Worm (Caenorhabditis elegans) whole organism, early embryonic: ENCODE results near the gene C39B10.1.

ENCODE experiments used
- B0310.2 ChIP-seq: sonication (generic microtip); optimal IDR thresholded peaks from 2 replicates; lab custom pipeline; 2016; ENCODE audit warnings: mild to moderate bottlenecking, missing genetic modification characterization, missing compliant biosample characterization
- F13C5.2 ChIP-seq: sonication (generic microtip); optimal IDR thresholded peaks from 2 replicates; lab custom pipeline; 2017; ENCODE audit warnings: mild to moderate bottlenecking, missing genetic modification characterization, inconsistent platforms, missing compliant biosample characterization
- aly-1 ChIP-seq: sonication (generic microtip); optimal IDR thresholded peaks from 2 replicates; lab custom pipeline; 2016; ENCODE audit warnings: missing genetic modification characterization, missing compliant biosample characterization
- ama-1 ChIP-seq: fragments of 150-350 bp; optimal IDR thresholded peaks from 2 replicates; lab custom pipeline; 2014
- ceh-13 ChIP-seq: fragments of 200-800 bp; sonication (Bioruptor generic); optimal IDR thresholded peaks from 2 replicates; lab custom pipeline; 2018; ENCODE audit warnings: mild to moderate bottlenecking, missing genetic modification characterization, missing compliant biosample characterization
- ceh-36 ChIP-seq: sonication (generic microtip); optimal IDR thresholded peaks from 2 replicates; lab custom pipeline; 2016; ENCODE audit warnings: missing genetic modification characterization, inconsistent platforms, missing compliant biosample characterization
- ets-7 ChIP-seq: sonication (generic microtip); optimal IDR thresholded peaks from 2 replicates; lab custom pipeline; 2016; ENCODE audit warnings: missing genotype, missing genetic modification characterization, missing compliant biosample characterization
- flt-1 ChIP-seq: fragments of 200-800 bp; sonication (Bioruptor generic); IDR thresholded peaks from 2 replicates; pipeline ENCODE4 v1.3.6; 2022; ENCODE audit warnings: missing genetic modification characterization, missing compliant biosample characterization
- hmbx-1 ChIP-seq: sonication (generic microtip); optimal IDR thresholded peaks from 2 replicates; lab custom pipeline; 2016; ENCODE audit warnings: mild to moderate bottlenecking, missing genetic modification characterization, missing compliant biosample characterization
- hmg-4 ChIP-seq: fragments of 200-800 bp; sonication (Bioruptor generic); optimal IDR thresholded peaks from 2 replicates; lab custom pipeline; 2018; ENCODE audit warnings: mild to moderate bottlenecking, missing genetic modification characterization, missing compliant biosample characterization
- hnd-1 ChIP-seq: sonication (generic microtip); optimal IDR thresholded peaks from 2 replicates; lab custom pipeline; 2016; ENCODE audit warnings: missing genetic modification characterization, missing compliant biosample characterization
- pes-1 ChIP-seq: fragments of 200-800 bp; sonication (Bioruptor generic); IDR thresholded peaks from 2 replicates; pipeline ENCODE4 v1.3.6; 2022; ENCODE audit warnings: missing genetic modification reagents, missing genetic modification characterization, missing compliant biosample characterization
- scrt-1 ChIP-seq: fragments of 200-800 bp; sonication (Bioruptor generic); IDR thresholded peaks from 2 replicates; pipeline ENCODE4 v1.3.6; 2022; ENCODE audit warnings: missing genetic modification characterization, missing compliant biosample characterization
- sea-1 ChIP-seq: fragments of 200-800 bp; sonication (Bioruptor generic); conservative IDR thresholded peaks from 2 replicates; pipeline ENCODE4 v1.3.6; 2022; ENCODE audit warnings: missing genetic modification characterization, missing compliant biosample characterization
- tbx-11 ChIP-seq: fragments of 200-800 bp; sonication (Bioruptor generic); IDR thresholded peaks from 2 replicates; pipeline ENCODE4 v1.3.6; 2022; ENCODE audit warnings: missing genetic modification characterization, missing compliant biosample characterization
- tbx-37 ChIP-seq: fragments of 200-800 bp; sonication (Bioruptor generic); conservative IDR thresholded peaks from 2 replicates; pipeline ENCODE4 v1.3.6; 2022; ENCODE audit warnings: missing genetic modification reagents, missing genetic modification characterization, missing compliant biosample characterization
- tra-4 ChIP-seq: sonication (generic microtip); optimal IDR thresholded peaks from 2 replicates; lab custom pipeline; 2017; ENCODE audit warnings: missing genetic modification characterization, missing compliant biosample characterization

Gene C39B10.1

ce11 chrX:10488763-10489162, 25.3 kb upstream of the C39B10.1 start, which contains the start of gene C33D3.4:
Gene C33D3.4, plus strand, starts transcription at chrX:10489063.
- no peak for TF ChIP-seq hnd-1 (tag; lab: Kevin White, UChicago)
- TF ChIP-seq tbx-11 (GFP tag; lab: Robert Waterston, UW), result no peak
- TF ChIP-seq ceh-13 (GFP tag; lab: Kevin White, UChicago), result no peak
- no peak for TF ChIP-seq sea-1 (GFP tag; lab: Robert Waterston, UW)
- TF ChIP-seq hmbx-1 (tag; lab: Kevin White, UChicago), result no peak
- TF ChIP-seq aly-1 (tag; lab: Kevin White, UChicago), result no peak
- TF ChIP-seq B0310.2, result no peak
- no peak for TF ChIP-seq scrt-1 (GFP tag; lab: Robert Waterston, UW)
- TF ChIP-seq tbx-37 (GFP tag; lab: Robert Waterston, UW), result no peak
- no peak for TF ChIP-seq ceh-36 (tag; lab: Kevin White, UChicago)
- no peak for TF ChIP-seq pes-1 (GFP tag; lab: Robert Waterston, UW)
- TF ChIP-seq flt-1 (GFP tag; lab: Robert Waterston, UW), result no peak
- no peak for TF ChIP-seq tra-4 (tag; lab: Kevin White, UChicago)
- TF ChIP-seq ets-7 (tag; lab: Kevin White, UChicago), result no peak

ce11 chrX:10485300-10485755, 21.9 kb upstream of the C39B10.1 start, which contains the start of gene C33D3.3:
Gene C33D3.3, plus strand, starts transcription at chrX:10485350.
- TF ChIP-seq tbx-37 (GFP tag; lab: Robert Waterston, UW), result no peak
- no peak for TF ChIP-seq flt-1 (GFP tag; lab: Robert Waterston, UW)
- no peak for TF ChIP-seq hnd-1 (tag; lab: Kevin White, UChicago)
- TF ChIP-seq hmbx-1 (tag; lab: Kevin White, UChicago), result no peak
- no peak for TF ChIP-seq ets-7 (tag; lab: Kevin White, UChicago)
- TF ChIP-seq ceh-36 (tag; lab: Kevin White, UChicago), result no peak
- no peak for TF ChIP-seq ama-1
- TF ChIP-seq aly-1 (tag; lab: Kevin White, UChicago), result no peak
- no peak for TF ChIP-seq ceh-13 (GFP tag; lab: Kevin White, UChicago)
- no peak for TF ChIP-seq scrt-1 (GFP tag; lab: Robert Waterston, UW)
- TF ChIP-seq tbx-11 (GFP tag; lab: Robert Waterston, UW), result no peak
- TF ChIP-seq tra-4 (tag; lab: Kevin White, UChicago), result no peak
- no peak for TF ChIP-seq B0310.2
- no peak for TF ChIP-seq F13C5.2
- TF ChIP-seq sea-1 (GFP tag; lab: Robert Waterston, UW), result no peak
- no peak for TF ChIP-seq pes-1 (GFP tag; lab: Robert Waterston, UW)

- no peak for TF ChIP-seq ceh-13 (GFP tag; lab: Kevin White, UChicago)
- no peak for TF ChIP-seq hnd-1 (tag; lab: Kevin White, UChicago)
- no peak for TF ChIP-seq B0310.2
- TF ChIP-seq hmbx-1 (tag; lab: Kevin White, UChicago), result no peak
- no peak for TF ChIP-seq tra-4 (tag; lab: Kevin White, UChicago)
- TF ChIP-seq F13C5.2, result no peak
- TF ChIP-seq ceh-36 (tag; lab: Kevin White, UChicago), result no peak
- no peak for TF ChIP-seq ama-1
- no peak for TF ChIP-seq ets-7 (tag; lab: Kevin White, UChicago)
- TF ChIP-seq aly-1 (tag; lab: Kevin White, UChicago), result no peak
Measured at ce11 chrX:10482272-10482671, 18.8 kb upstream of the C39B10.1 start.

ce11 chrX:10480563-10481290, 17.3 kb upstream of the C39B10.1 start, which contains the start of gene elt-2:
Gene elt-2, plus strand, starts transcription at chrX:10481240.
- no peak for TF ChIP-seq tbx-11 (GFP tag; lab: Robert Waterston, UW)
- TF ChIP-seq flt-1 (GFP tag; lab: Robert Waterston, UW), result no peak
- TF ChIP-seq ceh-36 (tag; lab: Kevin White, UChicago), result no peak
- TF ChIP-seq aly-1 (tag; lab: Kevin White, UChicago), result no peak
- no peak for TF ChIP-seq ceh-13 (GFP tag; lab: Kevin White, UChicago)
- TF ChIP-seq ets-7 (tag; lab: Kevin White, UChicago), result no peak
- no peak for TF ChIP-seq tbx-37 (GFP tag; lab: Robert Waterston, UW)
- TF ChIP-seq sea-1 (GFP tag; lab: Robert Waterston, UW), result no peak
- TF ChIP-seq hmbx-1 (tag; lab: Kevin White, UChicago), result no peak
- no peak for TF ChIP-seq B0310.2
- no peak for TF ChIP-seq hmg-4 (GFP tag; lab: Kevin White, UChicago)
- TF ChIP-seq pes-1 (GFP tag; lab: Robert Waterston, UW), result no peak
- TF ChIP-seq tra-4 (tag; lab: Kevin White, UChicago), result no peak

ce11 chrX:10479108-10479738, 15.8 kb upstream of the C39B10.1 start:
- no peak for TF ChIP-seq aly-1 (tag; lab: Kevin White, UChicago)
- no peak for TF ChIP-seq hmbx-1 (tag; lab: Kevin White, UChicago)
- no peak for TF ChIP-seq flt-1 (GFP tag; lab: Robert Waterston, UW)
- no peak for TF ChIP-seq hnd-1 (tag; lab: Kevin White, UChicago)
- TF ChIP-seq sea-1 (GFP tag; lab: Robert Waterston, UW), result no peak
- TF ChIP-seq tbx-11 (GFP tag; lab: Robert Waterston, UW), result no peak

ce11 chrX:10477172-10477985, 13.9 kb upstream of the C39B10.1 start:
- TF ChIP-seq B0310.2 (no peak), tbx-11 (GFP tag; lab: Robert Waterston, UW) (no peak), F13C5.2 (no peak)
